Fruit fly (Drosophila melanogaster) whole organism, prepupa: Measurements from ENCODE around the gene Nhe3.

Experiments used
- Blimp-1 ChIP-seq: fragments of 200-800 bp; sonication (Bioruptor generic); optimal IDR thresholded peaks from 3 replicates; lab custom pipeline; 2017; ENCODE audit warnings: missing biosample characterization, missing genetic modification characterization, mild to moderate bottlenecking, moderate library complexity, missing genetic modification reagents
- CG10631 ChIP-seq: fragments of 200-800 bp; sonication (Bioruptor generic); optimal IDR thresholded peaks from 2 replicates; lab custom pipeline; 2016; ENCODE audit warnings: missing biosample characterization, missing genetic modification characterization
- CG10669 ChIP-seq: fragments of 200-800 bp; sonication (Bioruptor generic); optimal IDR thresholded peaks from 3 replicates; lab custom pipeline; 2018; ENCODE audit warnings: missing biosample characterization, mild to moderate bottlenecking, missing genetic modification characterization, moderate library complexity
- CG11294 ChIP-seq: fragments of 200-800 bp; sonication (Bioruptor generic); IDR thresholded peaks from 2 replicates; pipeline ENCODE4 v1.3.6; 2022; ENCODE audit warnings: missing biosample characterization, missing genetic modification characterization
- CG11762 ChIP-seq: fragments of 200-800 bp; sonication (Bioruptor generic); optimal IDR thresholded peaks from 3 replicates; lab custom pipeline; 2016; ENCODE audit warnings: missing biosample characterization, missing genetic modification characterization; ENCODE audit not compliant: insufficient read depth
- CG11902 ChIP-seq: fragments of 200-800 bp; sonication (Bioruptor generic); optimal IDR thresholded peaks from 3 replicates; lab custom pipeline; 2016; ENCODE audit warnings: missing biosample characterization, missing genetic modification characterization
- CG15336 ChIP-seq: fragments of 200-800 bp; sonication (Bioruptor generic); IDR thresholded peaks from 2 replicates; pipeline ENCODE4 v1.3.6; 2022; ENCODE audit warnings: missing biosample characterization, missing genetic modification characterization
- CG1621 ChIP-seq: fragments of 200-800 bp; sonication (Bioruptor generic); optimal IDR thresholded peaks from 3 replicates; lab custom pipeline; 2018; ENCODE audit warnings: missing biosample characterization, mild to moderate bottlenecking, missing genetic modification characterization
- CG16779 ChIP-seq: fragments of 200-800 bp; sonication (Bioruptor generic); optimal IDR thresholded peaks from 3 replicates; lab custom pipeline; 2017; ENCODE audit warnings: missing biosample characterization, mild to moderate bottlenecking, missing genetic modification characterization
- CG3032 ChIP-seq: fragments of 200-800 bp; optimal IDR thresholded peaks from 2 replicates; lab custom pipeline; 2019; ENCODE audit warnings: missing biosample characterization, mild to moderate bottlenecking, missing genetic modification characterization, moderate library complexity
- CG31627 ChIP-seq: fragments of 200-800 bp; sonication (Bioruptor generic); optimal IDR thresholded peaks from 3 replicates; lab custom pipeline; 2016; ENCODE audit warnings: missing biosample characterization, missing genetic modification characterization
- CG32006 ChIP-seq: fragments of 200-800 bp; sonication (Bioruptor generic); optimal IDR thresholded peaks from 3 replicates; lab custom pipeline; 2017; ENCODE audit warnings: missing biosample characterization, mild to moderate bottlenecking, missing genetic modification characterization
- CG34406 ChIP-seq: fragments of 200-800 bp; sonication (Bioruptor generic); optimal IDR thresholded peaks from 3 replicates; lab custom pipeline; 2016; ENCODE audit warnings: missing biosample characterization, missing genetic modification characterization
- CG3919 ChIP-seq: fragments of 200-800 bp; sonication (Bioruptor generic); optimal IDR thresholded peaks from 3 replicates; lab custom pipeline; 2016; ENCODE audit warnings: missing biosample characterization, missing genetic modification characterization
- CG4318 ChIP-seq: fragments of 200-800 bp; sonication (Bioruptor generic); optimal IDR thresholded peaks from 3 replicates; lab custom pipeline; 2017; ENCODE audit warnings: missing biosample characterization, mild to moderate bottlenecking, missing genetic modification characterization
- CG6163 ChIP-seq: fragments of 200-800 bp; sonication (Bioruptor generic); IDR thresholded peaks from 3 replicates; pipeline ENCODE4 v1.3.6; 2022; ENCODE audit warnings: missing biosample characterization, missing genetic modification characterization
- CG6276 ChIP-seq: fragments of 200-800 bp; sonication (Bioruptor generic); optimal IDR thresholded peaks from 2 replicates; lab custom pipeline; 2017; ENCODE audit warnings: missing biosample characterization, mild to moderate bottlenecking, missing genetic modification characterization
- CG6792 ChIP-seq: fragments of 200-800 bp; sonication (Bioruptor generic); optimal IDR thresholded peaks from 3 replicates; lab custom pipeline; 2016; ENCODE audit warnings: missing biosample characterization, missing genetic modification characterization
- CG6808 ChIP-seq: fragments of 200-800 bp; sonication (Bioruptor generic); optimal IDR thresholded peaks from 3 replicates; lab custom pipeline; 2017; ENCODE audit warnings: missing biosample characterization, missing genetic modification characterization, mild to moderate bottlenecking, moderate library complexity, missing genetic modification reagents
- CG8319 ChIP-seq: fragments of 200-800 bp; sonication (Bioruptor generic); optimal IDR thresholded peaks from 3 replicates; lab custom pipeline; 2016; ENCODE audit warnings: missing biosample characterization, missing genetic modification characterization
- CG9139 ChIP-seq: fragments of 200-800 bp; sonication (Bioruptor generic); optimal IDR thresholded peaks from 3 replicates; lab custom pipeline; 2017; ENCODE audit warnings: missing biosample characterization, mild to moderate bottlenecking, missing genetic modification characterization
- Eip75B ChIP-seq: fragments of 200-800 bp; sonication (Bioruptor generic); optimal IDR thresholded peaks from 3 replicates; lab custom pipeline; 2016; ENCODE audit warnings: missing biosample characterization, missing genetic modification characterization
- Eip78C ChIP-seq: fragments of 200-800 bp; sonication (Bioruptor generic); peaks from one replicate; lab custom pipeline; 2016; ENCODE audit warnings: missing biosample characterization, missing genetic modification characterization
- Eip93F ChIP-seq: fragments of 200-800 bp; sonication (Bioruptor generic); optimal IDR thresholded peaks from 2 replicates; lab custom pipeline; 2016; ENCODE audit warnings: missing biosample characterization, mild to moderate bottlenecking, missing genetic modification characterization
- Ets96B ChIP-seq: fragments of 200-800 bp; optimal IDR thresholded peaks from 2 replicates; lab custom pipeline; 2019; ENCODE audit warnings: missing biosample characterization, mild to moderate bottlenecking, missing genetic modification characterization, moderate library complexity
- Gug ChIP-seq: fragments of 200-800 bp; sonication (Bioruptor generic); IDR thresholded peaks from 2 replicates; pipeline ENCODE4 v1.3.6; 2022; ENCODE audit warnings: missing biosample characterization, missing genetic modification characterization
- Hr38 ChIP-seq: sonication (Bioruptor generic); optimal IDR thresholded peaks from 2 replicates; lab custom pipeline; 2016; ENCODE audit warnings: missing biosample characterization, missing genetic modification characterization
- Hr39 ChIP-seq: fragments of 200-800 bp; sonication (Bioruptor generic); optimal IDR thresholded peaks from 2 replicates; lab custom pipeline; 2016; ENCODE audit warnings: missing biosample characterization, missing genetic modification characterization
- Hr4 ChIP-seq: fragments of 200-800 bp; sonication (Bioruptor generic); optimal IDR thresholded peaks from 3 replicates; lab custom pipeline; 2016; ENCODE audit warnings: missing biosample characterization, missing genetic modification characterization
- Lpt ChIP-seq: fragments of 200-800 bp; sonication (Bioruptor generic); optimal IDR thresholded peaks from 3 replicates; lab custom pipeline; 2016; ENCODE audit warnings: missing biosample characterization, missing genetic modification characterization
- Met ChIP-seq: fragments of 200-800 bp; sonication (Bioruptor generic); optimal IDR thresholded peaks from 3 replicates; lab custom pipeline; 2016; ENCODE audit warnings: missing biosample characterization, missing genetic modification characterization
- OdsH ChIP-seq: fragments of 200-800 bp; sonication (Bioruptor generic); optimal IDR thresholded peaks from 3 replicates; lab custom pipeline; 2016; ENCODE audit warnings: missing biosample characterization, missing genetic modification characterization
- Smox ChIP-seq: fragments of 200-800 bp; sonication (Bioruptor generic); optimal IDR thresholded peaks from 3 replicates; lab custom pipeline; 2016; ENCODE audit warnings: missing biosample characterization, missing genetic modification characterization
- Sox102F ChIP-seq: fragments of 200-800 bp; sonication (Bioruptor generic); optimal IDR thresholded peaks from 2 replicates; lab custom pipeline; 2016; ENCODE audit warnings: missing biosample characterization, mild to moderate bottlenecking, missing genetic modification characterization
- Sox14 ChIP-seq: fragments of 200-800 bp; sonication (Bioruptor generic); optimal IDR thresholded peaks from 3 replicates; lab custom pipeline; 2016; ENCODE audit warnings: missing biosample characterization, missing genetic modification characterization
- Sox15 ChIP-seq: fragments of 200-800 bp; sonication (Bioruptor generic); optimal IDR thresholded peaks from 3 replicates; lab custom pipeline; 2016; ENCODE audit warnings: missing biosample characterization, missing genetic modification characterization
- achi ChIP-seq: fragments of 200-800 bp; sonication (Bioruptor generic); optimal IDR thresholded peaks from 3 replicates; lab custom pipeline; 2016; ENCODE audit warnings: missing biosample characterization, missing genetic modification characterization
- acj6 ChIP-seq: fragments of 200-800 bp; sonication (Bioruptor generic); optimal IDR thresholded peaks from 3 replicates; lab custom pipeline; 2016; ENCODE audit warnings: missing biosample characterization, missing genetic modification characterization
- cyc ChIP-seq: fragments of 200-800 bp; sonication (Bioruptor generic); optimal IDR thresholded peaks from 3 replicates; lab custom pipeline; 2016; ENCODE audit warnings: missing biosample characterization, missing genetic modification characterization
- dac ChIP-seq: fragments of 200-800 bp; sonication (Bioruptor generic); optimal IDR thresholded peaks from 2 replicates; lab custom pipeline; 2017; ENCODE audit warnings: missing biosample characterization, mild to moderate bottlenecking, missing genetic modification characterization
- eg ChIP-seq: fragments of 200-800 bp; sonication (Bioruptor generic); IDR thresholded peaks from 3 replicates; pipeline ENCODE4 v1.3.6; 2022; ENCODE audit warnings: missing biosample characterization, missing genetic modification characterization
- esn ChIP-seq: fragments of 200-800 bp; sonication (Bioruptor generic); optimal IDR thresholded peaks from 2 replicates; lab custom pipeline; 2016; ENCODE audit warnings: missing biosample characterization, mild to moderate bottlenecking, missing genetic modification characterization, moderate library complexity
- fd59A ChIP-seq: fragments of 200-800 bp; sonication (Bioruptor generic); optimal IDR thresholded peaks from 2 replicates; lab custom pipeline; 2017; ENCODE audit warnings: missing biosample characterization, mild to moderate bottlenecking, missing genetic modification characterization, missing genetic modification reagents
- fd85E ChIP-seq: fragments of 200-800 bp; sonication (Bioruptor generic); optimal IDR thresholded peaks from 3 replicates; lab custom pipeline; 2016; ENCODE audit warnings: missing biosample characterization, missing genetic modification characterization
- fkh ChIP-seq: fragments of 200-800 bp; sonication (Bioruptor generic); optimal IDR thresholded peaks from 3 replicates; lab custom pipeline; 2017; ENCODE audit warnings: missing biosample characterization, mild to moderate bottlenecking, missing genetic modification characterization, moderate library complexity
- lz ChIP-seq: fragments of 200-800 bp; sonication (Bioruptor generic); optimal IDR thresholded peaks from 3 replicates; lab custom pipeline; 2016; ENCODE audit warnings: missing biosample characterization, missing genetic modification characterization
- net ChIP-seq: fragments of 200-800 bp; sonication (Bioruptor generic); optimal IDR thresholded peaks from 3 replicates; lab custom pipeline; 2016; ENCODE audit warnings: missing biosample characterization, missing genetic modification characterization
- pdm3 ChIP-seq: fragments of 200-800 bp; sonication (Bioruptor generic); optimal IDR thresholded peaks from 3 replicates; lab custom pipeline; 2016; ENCODE audit warnings: missing biosample characterization, missing genetic modification characterization
- salr ChIP-seq, 2 experiments: fragments of 200-800 bp; sonication (Bioruptor generic); optimal IDR thresholded peaks; 3 replicates each; lab custom pipeline; 2016 to 2018; ENCODE audit warnings: missing biosample characterization in 2 of 2, missing genetic modification characterization in 2 of 2, mild to moderate bottlenecking in 1 of 2
- spab ChIP-seq: fragments of 200-800 bp; sonication (Bioruptor generic); optimal IDR thresholded peaks from 2 replicates; lab custom pipeline; 2017; ENCODE audit warnings: missing biosample characterization, mild to moderate bottlenecking, missing genetic modification characterization, missing genetic modification reagents
- svp ChIP-seq: fragments of 200-800 bp; sonication (Bioruptor generic); peaks from one replicate; lab custom pipeline; 2016; ENCODE audit warnings: missing biosample characterization, missing genetic modification characterization
- vri ChIP-seq: fragments of 200-800 bp; sonication (Bioruptor generic); optimal IDR thresholded peaks from 3 replicates; lab custom pipeline; 2016; ENCODE audit warnings: missing biosample characterization, mild to moderate bottlenecking, missing genetic modification characterization

Nhe3 gene

DNA sequence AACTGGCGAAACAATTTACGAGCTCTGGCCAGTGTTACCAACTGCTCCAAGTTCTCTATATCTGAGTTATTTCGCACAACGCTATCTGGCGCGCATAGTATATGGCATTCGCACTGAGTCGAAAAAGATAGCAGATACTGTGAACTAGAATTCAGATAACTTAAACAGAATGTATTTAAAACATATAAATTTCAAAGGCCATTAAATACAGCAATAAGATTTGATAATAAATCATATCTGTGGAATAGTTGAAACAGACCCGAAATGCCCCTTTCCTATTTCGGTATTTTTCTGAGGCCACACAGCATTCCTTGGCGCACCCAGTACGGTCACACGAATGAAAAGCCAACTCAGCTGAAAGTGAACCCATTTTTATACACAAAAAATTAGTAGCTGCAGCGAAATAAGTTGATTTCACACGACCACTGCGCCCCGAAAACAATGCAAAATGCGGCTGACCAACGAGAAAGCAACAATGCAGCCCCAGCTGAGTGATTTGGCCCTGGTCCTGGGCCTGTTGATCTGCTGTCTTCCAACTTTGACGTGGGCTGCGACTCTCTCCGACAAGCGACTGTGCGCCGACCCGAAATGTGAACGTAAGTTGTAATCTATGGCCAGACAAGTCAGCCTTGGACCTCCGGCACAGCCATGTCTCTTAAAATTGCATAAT, 34.9 kb downstream of the Nhe3 start, which contains the start of the genes CG31635 and Tango1:
TSS of gene CG31635 (minus strand) at position 30 of the 670 bp plus-strand sequence.
TSS of gene Tango1 (plus strand) at position 304 of the 670 bp plus-strand sequence.
- TF ChIP-seq CG10631 (GFP tag; lab: Kevin White, UChicago): no peak
- TF ChIP-seq spab (GFP tag; lab: Kevin White, UChicago): no peak
- no peak for TF ChIP-seq Smox (GFP tag; lab: Kevin White, UChicago)
- TF ChIP-seq CG8319 (GFP tag; lab: Kevin White, UChicago): no peak
- TF ChIP-seq CG4318 (GFP tag; lab: Kevin White, UChicago): no peak
- peak; percentile 51 for TF ChIP-seq Sox14 (GFP tag; lab: Kevin White, UChicago)
- no peak for TF ChIP-seq CG11902 (GFP tag; lab: Kevin White, UChicago)
- TF ChIP-seq CG9139: no peak
- TF ChIP-seq Met (GFP tag; lab: Kevin White, UChicago): no peak
- TF ChIP-seq CG1621: no peak
- peak; percentile 21; the same call in 1 of the 2 replicates for TF ChIP-seq Gug (GFP tag; lab: Robert Waterston, UW)
- TF ChIP-seq vri (GFP tag; lab: Kevin White, UChicago): peak; percentile 20
- no peak for TF ChIP-seq Hr38 (GFP tag; lab: Kevin White, UChicago)
- TF ChIP-seq CG11762: no peak
- no peak for TF ChIP-seq Lpt (GFP tag; lab: Kevin White, UChicago)
- TF ChIP-seq svp (GFP tag; lab: Kevin White, UChicago): peak; percentile 83
- no peak for TF ChIP-seq Eip93F (GFP tag; lab: Kevin White, UChicago)
- no peak for TF ChIP-seq CG6792 (GFP tag; lab: Kevin White, UChicago)
- peak; percentile 53 for TF ChIP-seq cyc (GFP tag; lab: Kevin White, UChicago)
- 0 out of 3 replicates have a peak, but pooled peaks have one; percentile 22 for TF ChIP-seq eg (GFP tag; lab: Robert Waterston, UW)
- TF ChIP-seq CG6808 (GFP tag; lab: Kevin White, UChicago): no peak
- TF ChIP-seq OdsH (GFP tag; lab: Kevin White, UChicago): no peak
- TF ChIP-seq salr (GFP tag; optimal IDR thresholded peaks at IDR 0.05; lab: Kevin White, UChicago): no peak
- no peak for TF ChIP-seq net
- no peak for TF ChIP-seq CG32006
- no peak for TF ChIP-seq Sox15 (GFP tag; lab: Kevin White, UChicago)
- no peak for TF ChIP-seq fd59A (GFP tag; lab: Kevin White, UChicago)
- no peak for TF ChIP-seq achi
- no peak for TF ChIP-seq CG6276 (GFP tag; lab: Kevin White, UChicago)
- no peak for TF ChIP-seq pdm3 (GFP tag; lab: Kevin White, UChicago)
- TF ChIP-seq CG3032 (tag; lab: Kevin White, UChicago): peak; percentile 22
- TF ChIP-seq CG31627 (GFP tag; lab: Kevin White, UChicago): peak; percentile 48
- TF ChIP-seq CG34406: no peak
- TF ChIP-seq fd85E (GFP tag; lab: Kevin White, UChicago): no peak
- TF ChIP-seq Blimp-1 (GFP tag; lab: Kevin White, UChicago): peak; percentile 48
- peak; percentile 11 for TF ChIP-seq esn
- TF ChIP-seq CG15336 (GFP tag; lab: Robert Waterston, UW): no peak
- TF ChIP-seq Hr39 (GFP tag; lab: Kevin White, UChicago): no peak
- no peak for TF ChIP-seq Sox102F (GFP tag; lab: Kevin White, UChicago)
- TF ChIP-seq Eip75B: no peak
- no peak for TF ChIP-seq dac (GFP tag; lab: Kevin White, UChicago)
- no peak for TF ChIP-seq CG11294
- no peak for TF ChIP-seq acj6 (GFP tag; lab: Kevin White, UChicago)
- TF ChIP-seq Ets96B (tag; lab: Kevin White, UChicago): no peak
- TF ChIP-seq Eip78C (GFP tag; lab: Kevin White, UChicago): no peak
- peak; percentile 34 for TF ChIP-seq lz (GFP tag; lab: Kevin White, UChicago)
- no peak for TF ChIP-seq Hr4 (GFP tag; lab: Kevin White, UChicago)
- TF ChIP-seq CG16779: no peak
- TF ChIP-seq CG10669 (GFP tag; lab: Kevin White, UChicago): no peak
- TF ChIP-seq fkh (GFP tag; lab: Kevin White, UChicago): no peak
- TF ChIP-seq CG3919: no peak
- TF ChIP-seq CG6163 (GFP tag; lab: Robert Waterston, UW): peak; percentile 39; the same call in 1 of the 3 replicates
